Fruit fly (Drosophila melanogaster) whole organism, larva: ENCODE measurements around the gene CG10550.

Experiments
- noc ChIP-seq: fragments of 200-800 bp; sonication (Bioruptor generic); optimal IDR thresholded peaks from 3 replicates; lab custom pipeline; 2019; ENCODE audit warnings: missing biosample characterization, mild to moderate bottlenecking, missing genetic modification characterization, moderate library complexity

CG10550 gene

dm6 chr3R:25275276-25275675, 32.9 kb downstream of the CG10550 start:
- TF ChIP-seq noc (tag; lab: Kevin White, UChicago) = peak; percentile 48

DNA sequence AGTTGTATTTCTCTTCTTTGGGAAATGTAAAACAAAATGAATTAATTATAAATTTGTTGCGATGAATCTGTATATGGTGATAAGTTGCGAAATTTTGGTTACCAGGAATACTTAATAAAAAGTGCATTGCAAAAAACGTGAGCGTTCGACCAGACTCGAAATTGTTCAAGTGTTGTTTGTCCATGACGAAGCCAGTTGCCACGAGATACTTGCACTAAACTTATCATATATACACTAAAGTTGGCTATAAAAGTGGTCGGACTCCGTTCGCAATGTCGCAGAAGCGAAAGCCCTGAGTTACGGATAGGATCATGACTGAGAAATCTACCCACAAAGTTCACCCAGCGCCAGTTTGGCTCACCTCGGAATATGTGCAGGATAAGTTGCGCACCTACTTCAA, 34.7 kb downstream of the CG10550 start, which contains the start of gene CG11878:
Gene CG11878, plus strand, starts transcription at position 301 of the 400 bp plus-strand sequence.
- TF ChIP-seq noc (tag; lab: Kevin White, UChicago) = no peak

DNA sequence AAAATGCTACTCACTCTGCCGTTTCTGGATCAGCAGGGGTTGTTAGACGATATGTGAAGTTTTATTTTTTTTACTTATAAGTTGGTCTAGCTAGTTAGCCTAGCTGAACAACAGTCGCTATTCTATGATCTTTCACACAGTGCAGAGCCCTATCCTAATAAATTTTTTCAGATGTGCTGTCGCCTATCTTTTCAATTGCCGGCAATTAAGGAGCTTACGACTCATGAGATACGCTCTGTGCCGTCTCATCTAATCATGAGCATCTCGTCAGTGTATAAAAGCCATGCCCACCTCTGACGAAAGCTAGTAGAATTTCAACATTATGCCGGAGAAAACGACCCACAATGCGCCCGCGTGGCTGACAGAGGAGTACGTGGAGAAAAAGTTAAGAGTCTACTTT, 38.3 kb downstream of the CG10550 start, which contains the start of the genes CG11889 and CG11891:
Gene CG11889, plus strand, starts transcription at position 301 of the 400 bp plus-strand sequence.
Gene CG11891, plus strand, starts transcription at position 301 of the 400 bp plus-strand sequence.
- peak; percentile 9 for TF ChIP-seq noc (tag; lab: Kevin White, UChicago)

dm6 chr3R:25266751-25267150, 41.4 kb downstream of the CG10550 start:
- no peak for TF ChIP-seq noc (tag; lab: Kevin White, UChicago)

DNA sequence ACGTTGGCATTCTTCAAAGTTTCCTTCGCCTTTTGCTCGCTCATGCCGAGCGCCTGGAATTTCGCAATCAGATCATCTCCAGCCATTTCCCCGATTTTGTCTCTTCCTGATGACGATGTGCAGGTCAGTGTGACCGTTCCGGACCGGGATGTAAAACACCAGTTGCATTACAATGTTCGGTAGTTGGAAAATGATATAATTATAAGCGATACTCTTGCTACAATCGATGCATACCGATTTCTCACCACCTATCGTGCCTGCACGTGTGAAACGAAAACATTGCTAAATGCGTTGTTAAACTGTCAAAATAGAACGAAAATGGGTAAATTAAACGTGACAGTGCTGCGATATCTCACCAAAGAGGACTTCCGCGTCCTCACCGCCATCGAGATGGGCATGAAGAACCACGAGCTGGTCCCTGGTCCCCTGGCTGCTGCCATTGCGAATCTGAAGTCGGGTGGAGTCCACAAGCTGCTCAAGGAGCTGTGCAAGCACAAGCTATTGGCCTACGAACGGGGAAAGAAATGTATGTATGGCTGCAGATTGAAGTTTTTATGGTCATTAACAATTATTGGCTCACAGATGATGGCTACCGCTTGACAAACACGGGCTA, 42.5 kb downstream of the CG10550 start, which contains the start of the genes GlnRS and RIOK2:
Gene GlnRS, minus strand, starts transcription at position 133 of the 613 bp plus-strand sequence.
Gene RIOK2, plus strand, starts transcription at position 256 of the 613 bp plus-strand sequence.
- TF ChIP-seq noc (tag; lab: Kevin White, UChicago) = peak; percentile 5

DNA sequence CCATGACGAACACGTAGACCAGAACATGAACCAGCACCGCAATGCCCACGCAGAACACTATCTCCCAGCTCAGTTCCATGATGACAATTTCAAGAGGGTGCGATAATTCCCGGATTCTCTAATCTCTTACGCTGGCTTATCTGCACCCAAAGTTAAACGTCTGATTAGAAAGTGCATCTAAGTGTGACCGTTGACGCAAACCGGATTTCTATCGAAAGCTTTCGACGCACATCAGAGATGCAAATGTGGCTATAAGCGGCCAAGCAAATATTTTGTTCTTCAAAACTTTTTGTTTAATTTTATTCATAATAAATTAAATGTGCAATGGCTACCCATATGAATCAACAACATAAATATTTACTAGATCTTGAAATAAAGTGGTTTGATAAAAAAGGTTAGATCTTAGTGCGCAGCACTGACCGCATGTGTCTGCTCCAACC, 45.8 kb downstream of the CG10550 start, which contains the start of the genes Kdsr and CG11858:
Gene Kdsr, minus strand, starts transcription at position 177 of the 440 bp plus-strand sequence.
Gene CG11858, plus strand, starts transcription at position 420 of the 440 bp plus-strand sequence.
- TF ChIP-seq noc (tag; lab: Kevin White, UChicago) = peak; percentile 79

DNA sequence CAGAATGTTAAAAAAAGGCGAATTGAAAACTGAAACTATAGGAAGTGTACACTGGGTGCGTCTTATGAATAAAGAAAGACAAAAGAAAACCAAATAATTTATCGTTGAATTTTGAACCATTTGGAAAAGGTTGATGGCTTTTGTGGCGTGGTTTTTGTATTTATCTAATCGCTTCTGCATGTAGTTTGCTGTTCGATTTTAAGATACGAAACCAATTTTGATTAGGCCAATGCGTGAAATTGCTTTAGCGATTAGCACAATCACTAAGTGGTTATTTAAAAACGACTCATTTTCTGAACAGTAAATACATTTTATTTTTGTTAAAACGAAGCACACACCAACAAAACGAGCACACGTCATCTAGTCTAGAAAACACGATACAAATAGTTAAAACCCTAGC, 47.5 kb downstream of the CG10550 start:
- TF ChIP-seq noc (tag; lab: Kevin White, UChicago) = no peak

DNA sequence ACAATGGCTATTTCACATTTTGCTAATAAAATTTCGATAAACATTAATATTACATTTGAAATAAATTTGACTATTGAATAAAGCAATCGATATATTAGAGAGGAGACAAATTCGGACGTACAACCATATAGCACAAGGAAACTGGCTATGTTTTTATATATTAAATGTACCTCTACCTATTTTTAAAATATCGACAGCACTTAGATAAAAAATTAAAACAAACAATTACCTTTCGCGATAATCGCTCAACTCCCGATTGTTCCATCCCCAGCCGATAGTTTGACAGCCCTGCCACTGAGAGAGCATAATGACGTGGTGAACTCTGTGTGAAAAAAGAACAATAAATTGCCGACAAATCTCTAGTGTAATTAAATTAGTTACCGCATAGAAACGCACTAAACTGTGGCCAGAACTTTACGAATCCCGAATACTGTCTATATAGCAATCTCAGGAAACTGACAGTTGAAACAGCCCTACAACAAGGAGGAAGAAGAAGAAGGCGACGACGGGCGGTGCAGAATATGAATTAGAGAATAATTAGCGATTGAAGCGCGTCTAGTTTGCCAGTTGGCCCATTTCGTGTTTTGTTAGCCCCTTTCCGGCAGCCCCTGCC, 49.5 kb downstream of the CG10550 start, which contains the start of gene CG11857:
Gene CG11857, plus strand, starts transcription at position 271 of the 613 bp plus-strand sequence.
- TF ChIP-seq noc (tag; lab: Kevin White, UChicago) = peak; percentile 95
